Worm (Caenorhabditis elegans): Measurements from ENCODE around the gene B0034.5.
A peak's percentile ranks its signal among the peaks of the same experiment; 100 is the strongest.

The B0034.5 gene

DNA sequence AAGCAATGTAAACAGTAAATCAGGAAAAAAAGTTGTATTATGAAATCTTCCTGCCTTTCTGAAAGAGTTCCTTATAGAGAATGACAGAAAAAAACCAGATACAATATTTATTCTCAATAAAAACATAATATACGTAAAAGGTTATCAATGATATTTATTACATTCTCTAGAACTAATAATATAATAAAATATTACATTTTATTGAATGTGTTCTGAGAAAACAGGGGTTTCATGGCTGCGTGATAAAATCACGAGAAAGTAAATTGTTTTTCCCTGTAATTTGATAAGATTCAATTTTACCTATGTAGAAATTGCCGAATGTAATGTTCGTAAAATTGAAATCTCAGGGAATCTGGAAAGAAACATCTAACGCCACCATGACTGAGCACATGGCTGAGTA is 9.8 kb downstream of the B0034.5 start:
- TF ChIP-seq aha-1 (tag) (peak; percentile 82), dmd-8 (GFP tag; IDR thresholded peaks at IDR 0.05) (no peak), arid-1 (GFP tag; conservative IDR thresholded peaks at IDR 0.05) (no peak), ceh-62 (tag; optimal IDR thresholded peaks at IDR 0.05) (no peak), ceh-32 (tag; optimal IDR thresholded peaks at IDR 0.05; ENCODE audit: poor library complexity) (no peak), nhr-48 (tag; optimal IDR thresholded peaks at IDR 0.05) (no peak), fos-1 (tag; optimal IDR thresholded peaks at IDR 0.05) (no peak), aly-2 (tag; optimal IDR thresholded peaks at IDR 0.05) (no peak)

DNA sequence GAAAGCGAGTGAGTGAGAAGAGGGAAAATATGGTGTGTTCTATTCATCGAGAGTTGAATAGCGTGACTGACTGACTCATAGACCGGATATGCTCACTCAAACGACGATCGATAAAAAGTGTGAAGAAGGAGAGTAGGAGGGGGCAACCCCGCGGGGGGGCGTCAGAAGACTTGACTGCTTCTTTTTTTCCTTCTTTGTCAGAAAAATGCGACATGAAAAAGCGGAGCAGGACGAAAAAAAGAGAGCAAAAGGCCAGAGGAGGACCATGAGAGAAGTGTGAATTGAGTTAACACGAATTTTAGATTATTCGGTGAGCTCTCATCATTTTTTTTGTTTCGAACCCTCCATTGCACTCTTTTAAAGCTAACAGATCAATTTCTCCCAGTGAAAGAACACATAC is 12.4 kb downstream of the B0034.5 start:
- TF ChIP-seq hlh-30 (tag; optimal IDR thresholded peaks at IDR 0.05; ENCODE audit: insufficient read depth) (peak; percentile 33), cey-2 (tag; optimal IDR thresholded peaks at IDR 0.05; ENCODE audit: borderline replicate concordance, insufficient read depth) (no peak), unc-62 (GFP tag; optimal IDR thresholded peaks at IDR 0.05 in 1 of 2) (peak in 1 of 2 experiments; percentile 94), unc-62 (tag; optimal IDR thresholded peaks at IDR 0.05) (no peak), rbr-2 (tag; optimal IDR thresholded peaks at IDR 0.05) (peak; percentile 9), fkh-10 (GFP tag; optimal IDR thresholded peaks at IDR 0.05) (peak; percentile 9), lsy-2 (tag; optimal IDR thresholded peaks at IDR 0.05) (peak in 1 of 2 experiments; percentile 14), lir-3 (tag; optimal IDR thresholded peaks at IDR 0.05) (no peak), dpl-1 (GFP tag; optimal IDR thresholded peaks at IDR 0.05) (no peak), nhr-25 (tag; optimal IDR thresholded peaks at IDR 0.05; ENCODE audit: borderline replicate concordance, insufficient read depth) (no peak), snpc-1.2 (GFP tag; IDR thresholded peaks at IDR 0.05) (no peak), hlh-11 (tag; optimal IDR thresholded peaks at IDR 0.05) (peak; percentile 5)

DNA sequence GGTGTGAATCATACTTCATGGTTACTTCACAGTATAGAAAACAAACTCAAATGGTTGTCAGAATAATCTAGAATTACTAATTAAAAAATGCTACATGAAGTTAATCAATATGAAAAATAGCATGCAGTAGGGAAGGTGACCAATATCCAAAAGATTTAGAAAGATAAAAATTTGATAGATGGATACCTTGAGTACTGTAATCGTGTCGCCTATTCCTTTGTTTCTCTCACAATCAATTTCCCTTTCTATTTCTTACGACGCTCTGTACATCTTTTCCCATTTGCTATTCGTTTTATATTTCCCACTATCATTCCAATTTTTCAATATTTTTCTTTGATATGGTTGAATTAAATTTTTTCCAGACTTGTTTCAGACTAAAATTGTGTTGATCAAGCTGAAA is 13.5 kb downstream of the B0034.5 start, which contains the start of gene B0034.7:
B0034.7 (plus strand) TSS at position 301 of the 400 bp plus-strand sequence.
- no peak for TF ChIP-seq daf-12 (tag; optimal IDR thresholded peaks at IDR 0.05)
- no peak for TF ChIP-seq ceh-62 (tag; optimal IDR thresholded peaks at IDR 0.05)
- no peak for TF ChIP-seq nhr-77 (tag; optimal IDR thresholded peaks at IDR 0.05)
- no peak for TF ChIP-seq ceh-32 (tag; optimal IDR thresholded peaks at IDR 0.05; ENCODE audit: poor library complexity)
- no peak for TF ChIP-seq tag-97 (GFP tag; IDR thresholded peaks at IDR 0.05)
- TF ChIP-seq ceh-44 (GFP tag; IDR thresholded peaks at IDR 0.05) = no peak
- no peak for TF ChIP-seq pqm-1 (tag; optimal IDR thresholded peaks at IDR 0.05)
- TF ChIP-seq set-16 (GFP tag; IDR thresholded peaks at IDR 0.05) = no peak
- no peak for TF ChIP-seq madf-9 (GFP tag; conservative IDR thresholded peaks at IDR 0.05)
- TF ChIP-seq dmd-9 (GFP tag; IDR thresholded peaks at IDR 0.05) = no peak
- TF ChIP-seq daf-16 (GFP tag; optimal IDR thresholded peaks at IDR 0.05) = no peak
- no peak for TF ChIP-seq daf-16 (tag; optimal IDR thresholded peaks at IDR 0.05)
- no peak for TF ChIP-seq ceh-82 (tag; optimal IDR thresholded peaks at IDR 0.05)
- TF ChIP-seq nhr-42 (GFP tag; IDR thresholded peaks at IDR 0.05) = no peak
- TF ChIP-seq arid-1 (GFP tag; conservative IDR thresholded peaks at IDR 0.05) = no peak
- no peak for TF ChIP-seq nhr-237 (tag; optimal IDR thresholded peaks at IDR 0.05)
- no peak for TF ChIP-seq fkh-10 (GFP tag; optimal IDR thresholded peaks at IDR 0.05)
- TF ChIP-seq F10B5.3 (tag; optimal IDR thresholded peaks at IDR 0.05) = no peak

DNA sequence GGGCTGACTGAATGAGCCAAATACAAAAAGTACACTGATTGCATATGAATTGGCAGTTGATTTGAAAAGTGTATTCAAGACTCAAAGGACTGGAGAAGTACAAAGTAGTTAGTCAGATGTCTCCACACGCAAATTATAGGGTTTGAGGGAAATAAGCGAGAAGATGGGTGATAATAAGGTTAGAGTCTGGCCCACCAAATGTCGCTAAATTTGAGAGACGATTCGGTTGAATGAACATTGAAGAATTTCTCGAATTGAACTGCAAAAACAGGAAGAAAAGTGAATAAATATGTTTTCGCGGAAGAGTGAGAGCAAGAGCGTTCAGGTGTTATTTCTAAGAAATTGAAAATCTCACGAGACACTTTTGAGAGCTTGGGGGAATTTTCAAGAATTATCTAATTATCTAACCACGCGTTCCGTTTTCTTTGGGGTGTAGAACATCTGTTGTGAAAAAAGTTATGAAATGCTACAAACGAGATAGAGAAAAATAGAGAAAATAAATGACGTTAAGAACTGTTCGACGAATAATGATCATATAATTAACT is 15.1 kb downstream of the B0034.5 start:
- TF ChIP-seq nhr-11 (tag; optimal IDR thresholded peaks at IDR 0.05) (peak; percentile 44), spr-1 (tag; optimal IDR thresholded peaks at IDR 0.05) (no peak)

Measured in whole organism, L4 larva.